Fruit fly (Drosophila melanogaster): ENCODE data around the gene CG34447.

dm6 chr2L:2448514-2448913 lies 28.7 kb upstream of the CG34447 start:
- TF ChIP-seq ttk (optimal IDR thresholded peaks at IDR 0.05) (no peak), Sin3A (optimal IDR thresholded peaks at IDR 0.05) (no peak), psq (optimal IDR thresholded peaks at IDR 0.05) (no peak), h (optimal IDR thresholded peaks at IDR 0.05) (no peak), insv (optimal IDR thresholded peaks at IDR 0.05) (no peak), Myc (optimal IDR thresholded peaks at IDR 0.05) (no peak)

Data from Kc167 (cell line).